Worm (Caenorhabditis elegans) whole organism, L4 larva: ENCODE data around the gene Y62H9A.1.

Experiments used
- ces-1 ChIP-seq: fragments of 150-350 bp; sonication (generic microtip); optimal IDR thresholded peaks from 4 replicates; lab custom pipeline; 2014; ENCODE audit warnings: missing biosample characterization, missing genetic modification reagents, missing genetic modification characterization
- lin-13 ChIP-seq: fragments of 150-350 bp; optimal IDR thresholded peaks from 2 replicates; lab custom pipeline; 2014; ENCODE audit warnings: missing biosample characterization, missing genetic modification reagents, missing genetic modification characterization
- lin-39 ChIP-seq: fragments of 150-350 bp; optimal IDR thresholded peaks from 2 replicates; lab custom pipeline; 2014; ENCODE audit warnings: missing biosample characterization, missing genetic modification reagents, missing genetic modification characterization
- nhr-10 ChIP-seq: fragments of 150-350 bp; optimal IDR thresholded peaks from 2 replicates; lab custom pipeline; 2014; ENCODE audit warnings: missing biosample characterization, missing genetic modification characterization
- nhr-11 ChIP-seq: fragments of 150-350 bp; optimal IDR thresholded peaks from 2 replicates; lab custom pipeline; 2014; ENCODE audit warnings: missing biosample characterization, missing genetic modification characterization
- nhr-28 ChIP-seq: fragments of 150-350 bp; optimal IDR thresholded peaks from 2 replicates; lab custom pipeline; 2014; ENCODE audit warnings: missing biosample characterization, missing genetic modification characterization
- unc-62 ChIP-seq, 3 experiments: fragments of 150-350 bp in 1 of 3; sonication (generic microtip); optimal IDR thresholded peaks in 2 of 3; peaks in 1 of 3; 1 replicate in 1 of 3; 2 replicates in 2 of 3; lab custom pipeline; 2014 to 2017; ENCODE audit warnings: missing biosample characterization in 3 of 3, missing genetic modification characterization in 3 of 3, missing genetic modification reagents in 3 of 3, missing genotype in 1 of 3

DNA sequence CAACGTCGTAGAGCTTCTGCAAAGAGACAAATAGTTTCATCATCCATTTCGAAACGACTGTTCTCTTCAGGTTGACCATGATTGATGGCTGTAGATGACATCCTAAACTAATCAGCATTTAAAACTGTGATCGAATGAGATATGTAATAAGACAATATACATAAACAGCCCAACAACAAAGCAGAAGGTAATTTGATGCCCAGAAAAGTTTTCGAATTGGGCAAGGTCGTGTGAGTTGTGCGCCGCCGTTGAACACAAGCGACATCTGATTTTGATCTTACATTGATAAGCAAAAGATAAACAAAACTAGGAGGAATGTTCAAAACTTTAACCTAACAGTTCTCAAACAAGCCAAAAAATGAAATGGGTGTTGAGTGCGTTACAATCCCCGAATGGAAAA is 10.2 kb downstream of the Y62H9A.1 start, which contains the start of gene Y62H9A.7:
- TF ChIP-seq nhr-11 (tag; lab: Kevin White, UChicago) (no peak), ces-1 (GFP tag; lab: Kevin White, UChicago) (no peak), nhr-28 (tag; lab: Kevin White, UChicago) (no peak), lin-39 (tag; lab: Kevin White, UChicago) (no peak), nhr-10 (tag; lab: Kevin White, UChicago) (no peak), lin-13 (GFP tag; lab: Kevin White, UChicago) (no peak), unc-62 (GFP tag; optimal IDR thresholded peaks at IDR 0.05 in 1 of 2; lab: Kevin White, UChicago) (no peak), unc-62 (tag; optimal IDR thresholded peaks at IDR 0.05; lab: Kevin White, UChicago) (no peak)
